Worm (Caenorhabditis elegans): ENCODE results near the gene phat-3.

- TF ChIP-seq sma-3 (GFP tag; optimal IDR thresholded peaks at IDR 0.05) (no peak), aly-2 (tag; optimal IDR thresholded peaks at IDR 0.05) (no peak), ztf-11 (tag; optimal IDR thresholded peaks at IDR 0.05) (no peak), egl-27 (tag; optimal IDR thresholded peaks at IDR 0.05) (no peak), blmp-1 (tag; optimal IDR thresholded peaks at IDR 0.05; ENCODE audit: insufficient read depth) (no peak)
These were observed 5.6 kb upstream of the phat-3 start, which contains the start of gene C49G7.12 for ce11 chrV:4038110-4038509.

Measured in whole organism, L2 larva.